Worm (Caenorhabditis elegans) whole organism, late embryonic: ENCODE data around the gene F44D12.19.

ENCODE experiments used
- F13H6.1 ChIP-seq: sonication (generic microtip); optimal IDR thresholded peaks from 2 replicates; lab custom pipeline; 2016; ENCODE audit warnings: missing genetic modification characterization, missing compliant biosample characterization
- K02D7.2 ChIP-seq: sonication (generic microtip); optimal IDR thresholded peaks from 2 replicates; lab custom pipeline; 2017; ENCODE audit warnings: mild to moderate bottlenecking, missing genetic modification characterization, missing compliant biosample characterization
- K09A11.1 ChIP-seq: sonication (generic microtip); optimal IDR thresholded peaks from 2 replicates; lab custom pipeline; 2017; ENCODE audit warnings: antibody characterized with exemption, mild to moderate bottlenecking, missing genetic modification characterization, missing compliant biosample characterization; ENCODE audit not compliant: insufficient read depth
- T23F11.4 ChIP-seq: fragments of 200-800 bp; sonication (Bioruptor generic); optimal IDR thresholded peaks from 2 replicates; lab custom pipeline; 2018; ENCODE audit warnings: mild to moderate bottlenecking, missing genetic modification characterization, missing compliant biosample characterization
- Y22D7AL.16 ChIP-seq: sonication (generic microtip); optimal IDR thresholded peaks from 2 replicates; lab custom pipeline; 2016; ENCODE audit warnings: missing genetic modification characterization, missing compliant biosample characterization
- ahr-1 ChIP-seq: sonication (generic microtip); optimal IDR thresholded peaks from 2 replicates; lab custom pipeline; 2016; ENCODE audit warnings: missing genetic modification characterization, missing compliant biosample characterization
- ama-1 ChIP-seq: fragments of 150-350 bp; optimal IDR thresholded peaks from 2 replicates; lab custom pipeline; 2014
- ceh-14 ChIP-seq: sonication (generic microtip); optimal IDR thresholded peaks from 2 replicates; lab custom pipeline; 2016; ENCODE audit warnings: missing genotype, missing genetic modification characterization, missing compliant biosample characterization
- ceh-24 ChIP-seq: sonication (generic microtip); optimal IDR thresholded peaks from 2 replicates; lab custom pipeline; 2016; ENCODE audit warnings: mild to moderate bottlenecking, missing genetic modification characterization, missing compliant biosample characterization
- ceh-31 ChIP-seq: sonication (generic microtip); optimal IDR thresholded peaks from 2 replicates; lab custom pipeline; 2016; ENCODE audit warnings: missing genetic modification characterization, missing compliant biosample characterization
- ceh-34 ChIP-seq: sonication (generic microtip); optimal IDR thresholded peaks from 2 replicates; lab custom pipeline; 2016; ENCODE audit warnings: mild to moderate bottlenecking, missing genetic modification characterization, missing compliant biosample characterization
- ceh-6 ChIP-seq: fragments of 200-800 bp; sonication (Bioruptor generic); optimal IDR thresholded peaks from 2 replicates; lab custom pipeline; 2018; ENCODE audit warnings: mild to moderate bottlenecking, missing genetic modification characterization, missing compliant biosample characterization
- dve-1 ChIP-seq: sonication (generic microtip); optimal IDR thresholded peaks from 2 replicates; lab custom pipeline; 2017; ENCODE audit warnings: antibody characterized with exemption, mild to moderate bottlenecking, missing genetic modification characterization, missing compliant biosample characterization
- elt-2 ChIP-seq: sonication (generic microtip); optimal IDR thresholded peaks from 2 replicates; lab custom pipeline; 2016; ENCODE audit warnings: missing genetic modification reagents, missing genetic modification characterization, missing compliant biosample characterization
- elt-4 ChIP-seq: sonication (generic microtip); optimal IDR thresholded peaks from 2 replicates; lab custom pipeline; 2016; ENCODE audit warnings: missing genetic modification characterization, missing compliant biosample characterization
- ets-4 ChIP-seq: sonication (generic microtip); optimal IDR thresholded peaks from 2 replicates; lab custom pipeline; 2016; ENCODE audit warnings: missing genetic modification characterization, missing compliant biosample characterization
- eyg-1 ChIP-seq: sonication (generic microtip); optimal IDR thresholded peaks from 2 replicates; lab custom pipeline; 2016; ENCODE audit warnings: missing genotype, missing genetic modification characterization, missing compliant biosample characterization
- fax-1 ChIP-seq: sonication (generic microtip); optimal IDR thresholded peaks from 2 replicates; lab custom pipeline; 2016; ENCODE audit warnings: missing genotype, missing genetic modification characterization, missing compliant biosample characterization
- fkh-10 ChIP-seq: fragments of 150-350 bp; optimal IDR thresholded peaks from 2 replicates; lab custom pipeline; 2014; ENCODE audit warnings: missing biosample characterization, missing genetic modification reagents, missing genetic modification characterization
- fkh-6 ChIP-seq: sonication (generic microtip); optimal IDR thresholded peaks from 2 replicates; lab custom pipeline; 2016; ENCODE audit warnings: missing genetic modification characterization, missing compliant biosample characterization
- hlh-13 ChIP-seq: fragments of 200-800 bp; sonication (Bioruptor generic); optimal IDR thresholded peaks from 2 replicates; lab custom pipeline; 2018; ENCODE audit warnings: mild to moderate bottlenecking, missing genetic modification characterization, missing compliant biosample characterization
- hlh-6 ChIP-seq: sonication (generic microtip); optimal IDR thresholded peaks from 2 replicates; lab custom pipeline; 2016; ENCODE audit warnings: missing genotype, missing genetic modification characterization, missing compliant biosample characterization
- hlh-8 ChIP-seq: sonication (generic microtip); optimal IDR thresholded peaks from 2 replicates; lab custom pipeline; 2016; ENCODE audit warnings: missing genotype, missing genetic modification characterization, missing compliant biosample characterization
- lim-6 ChIP-seq: sonication (generic microtip); optimal IDR thresholded peaks from 2 replicates; lab custom pipeline; 2016; ENCODE audit warnings: missing genetic modification characterization, missing compliant biosample characterization
- lin-11 ChIP-seq: fragments of 200-800 bp; sonication (Bioruptor generic); optimal IDR thresholded peaks from 2 replicates; lab custom pipeline; 2018; ENCODE audit warnings: mild to moderate bottlenecking, missing genetic modification characterization, missing compliant biosample characterization
- nhr-232 ChIP-seq: sonication (generic microtip); optimal IDR thresholded peaks from 2 replicates; lab custom pipeline; 2016; ENCODE audit warnings: missing genetic modification characterization, missing compliant biosample characterization
- pag-3 ChIP-seq: sonication (generic microtip); optimal IDR thresholded peaks from 2 replicates; lab custom pipeline; 2016; ENCODE audit warnings: missing compliant biosample characterization, missing genetic modification characterization, borderline replicate concordance
- pat-9 ChIP-seq: fragments of 200-800 bp; sonication (Bioruptor generic); optimal IDR thresholded peaks from 2 replicates; lab custom pipeline; 2018; ENCODE audit warnings: mild to moderate bottlenecking, missing genetic modification characterization, moderate library complexity, missing compliant biosample characterization
- pqm-1 ChIP-seq: sonication (generic microtip); optimal IDR thresholded peaks from 2 replicates; lab custom pipeline; 2016; ENCODE audit warnings: missing genetic modification characterization, missing compliant biosample characterization
- pros-1 ChIP-seq: fragments of 150-350 bp; optimal IDR thresholded peaks from 2 replicates; lab custom pipeline; 2014; ENCODE audit warnings: missing biosample characterization, missing genetic modification reagents, missing genetic modification characterization
- sdc-2 ChIP-seq: sonication (generic microtip); optimal IDR thresholded peaks from 2 replicates; lab custom pipeline; 2016; ENCODE audit warnings: missing genotype, missing genetic modification characterization, missing compliant biosample characterization
- tbx-2 ChIP-seq: sonication (generic microtip); optimal IDR thresholded peaks from 2 replicates; lab custom pipeline; 2016; ENCODE audit warnings: missing genetic modification characterization, missing compliant biosample characterization
- tbx-7 ChIP-seq: sonication (generic microtip); optimal IDR thresholded peaks from 2 replicates; lab custom pipeline; 2016; ENCODE audit warnings: missing genotype, missing genetic modification characterization, missing compliant biosample characterization
- ttx-3 ChIP-seq: sonication (generic microtip); optimal IDR thresholded peaks from 2 replicates; lab custom pipeline; 2016; ENCODE audit warnings: missing genetic modification reagents, missing genetic modification characterization, missing compliant biosample characterization
- unc-42 ChIP-seq: sonication (generic microtip); optimal IDR thresholded peaks from 2 replicates; lab custom pipeline; 2016; ENCODE audit warnings: missing genotype, missing genetic modification characterization, missing compliant biosample characterization
- unc-55 ChIP-seq: sonication (generic microtip); optimal IDR thresholded peaks from 2 replicates; lab custom pipeline; 2017; ENCODE audit warnings: missing biosample characterization, missing genetic modification reagents, missing genetic modification characterization
- unc-86 ChIP-seq: sonication (generic microtip); optimal IDR thresholded peaks from 2 replicates; lab custom pipeline; 2016; ENCODE audit warnings: missing genetic modification characterization, missing compliant biosample characterization
- zip-5 ChIP-seq: sonication (generic microtip); optimal IDR thresholded peaks from 2 replicates; lab custom pipeline; 2016; ENCODE audit warnings: missing genetic modification characterization, missing compliant biosample characterization

The F44D12.19 gene

DNA sequence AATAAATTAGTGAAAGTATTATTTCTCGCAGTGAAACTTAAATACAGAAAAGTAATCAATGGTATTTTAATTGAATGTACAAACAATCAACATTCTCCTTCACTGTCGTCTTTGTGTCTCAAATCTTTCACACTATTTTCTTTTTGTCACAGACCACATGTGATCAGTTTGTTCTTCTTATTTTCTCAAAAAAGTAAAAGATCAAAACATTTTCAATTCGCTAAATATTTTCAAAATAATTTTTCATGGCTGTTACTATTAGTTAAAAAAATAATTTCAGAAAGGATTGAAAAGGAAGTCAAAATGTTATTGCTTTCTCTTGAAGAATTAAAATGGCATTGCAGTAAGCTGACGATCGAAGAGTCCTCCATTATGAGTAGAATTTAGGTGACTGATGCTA, 19.4 kb downstream of the F44D12.19 start, which contains the start of gene dhs-31:
Gene dhs-31, minus strand, starts transcription at position 101 of the 400 bp plus-strand sequence.
- no peak for TF ChIP-seq lin-11 (tag; lab: Kevin White, UChicago)
- TF ChIP-seq ahr-1 (tag; lab: Kevin White, UChicago), result no peak
- TF ChIP-seq pag-3 (tag; lab: Kevin White, UChicago), result no peak
- TF ChIP-seq lim-6, result no peak
- TF ChIP-seq nhr-232 (tag; lab: Kevin White, UChicago), result no peak
- TF ChIP-seq pqm-1, result no peak
- no peak for TF ChIP-seq ceh-34 (tag; lab: Kevin White, UChicago)
- TF ChIP-seq ets-4 (tag; lab: Kevin White, UChicago), result no peak
- no peak for TF ChIP-seq tbx-7 (tag; lab: Kevin White, UChicago)
- TF ChIP-seq pros-1 (tag; lab: Kevin White, UChicago), result no peak
- no peak for TF ChIP-seq unc-42
- TF ChIP-seq, all 69 proteins: peak for 0

DNA sequence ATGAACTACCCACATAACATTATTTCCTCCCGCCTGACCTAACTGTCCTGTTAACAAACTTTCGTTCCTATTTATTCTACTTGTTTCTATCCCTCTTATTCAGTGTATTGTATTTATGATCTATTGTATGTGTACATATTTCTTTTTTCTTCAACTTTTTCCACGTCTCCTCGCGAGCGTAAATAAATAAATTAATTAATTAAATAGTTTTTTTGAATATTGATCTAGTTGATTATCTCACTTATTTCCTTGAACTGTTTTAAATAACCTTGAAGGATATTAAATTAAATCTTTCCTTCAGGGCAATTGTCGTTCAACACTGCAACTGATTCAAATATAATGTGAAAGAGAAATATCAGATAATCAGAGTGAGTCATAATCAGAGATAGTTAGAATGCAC, 21.5 kb downstream of the F44D12.19 start, which contains the start of gene frk-1:
Gene frk-1, plus strand, starts transcription at position 301 of the 400 bp plus-strand sequence.
- TF ChIP-seq dve-1 (tag; lab: Kevin White, UChicago) (no peak), ceh-34 (tag; lab: Kevin White, UChicago) (no peak), elt-4 (tag; lab: Kevin White, UChicago) (no peak), ceh-31 (tag; lab: Kevin White, UChicago) (no peak), ahr-1 (tag; lab: Kevin White, UChicago) (no peak), Y22D7AL.16 (tag; lab: Kevin White, UChicago) (no peak), K02D7.2 (tag; lab: Kevin White, UChicago) (no peak), ceh-14 (no peak), sdc-2 (tag; lab: Kevin White, UChicago) (no peak), hlh-8 (tag; lab: Kevin White, UChicago) (no peak), unc-55 (GFP tag; lab: Kevin White, UChicago) (no peak), ceh-24 (no peak), eyg-1 (no peak), tbx-2 (tag; lab: Kevin White, UChicago) (no peak), unc-86 (tag; lab: Kevin White, UChicago) (no peak)

DNA sequence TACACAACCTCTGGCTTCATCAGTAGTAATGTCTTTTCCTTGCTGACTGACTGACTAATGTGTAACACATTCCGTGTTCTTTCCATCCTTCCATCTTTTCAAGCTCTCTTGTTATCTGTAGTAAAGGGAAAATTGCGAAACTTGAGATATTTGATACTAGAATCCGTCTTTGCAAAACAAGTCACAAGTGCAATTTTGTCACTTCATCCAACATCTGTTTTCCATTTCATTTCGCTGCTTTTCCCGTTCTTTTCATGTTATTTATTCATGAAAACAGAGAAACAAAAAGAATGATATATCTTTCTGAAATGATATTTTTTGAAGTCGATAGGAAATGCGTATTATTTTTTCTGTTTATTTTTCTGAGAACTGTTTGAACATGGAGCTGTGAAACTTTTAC, 24.6 kb downstream of the F44D12.19 start:
- TF ChIP-seq ceh-6 (GFP tag; lab: Kevin White, UChicago), result no peak
- TF ChIP-seq ttx-3 (tag; lab: Kevin White, UChicago), result no peak
- TF ChIP-seq elt-4 (tag; lab: Kevin White, UChicago), result no peak
- TF ChIP-seq fax-1 (tag; lab: Kevin White, UChicago), result no peak
- no peak for TF ChIP-seq ceh-31 (tag; lab: Kevin White, UChicago)
- TF ChIP-seq T23F11.4 (GFP tag; lab: Kevin White, UChicago), result no peak
- TF ChIP-seq zip-5 (tag; lab: Kevin White, UChicago), result no peak

DNA sequence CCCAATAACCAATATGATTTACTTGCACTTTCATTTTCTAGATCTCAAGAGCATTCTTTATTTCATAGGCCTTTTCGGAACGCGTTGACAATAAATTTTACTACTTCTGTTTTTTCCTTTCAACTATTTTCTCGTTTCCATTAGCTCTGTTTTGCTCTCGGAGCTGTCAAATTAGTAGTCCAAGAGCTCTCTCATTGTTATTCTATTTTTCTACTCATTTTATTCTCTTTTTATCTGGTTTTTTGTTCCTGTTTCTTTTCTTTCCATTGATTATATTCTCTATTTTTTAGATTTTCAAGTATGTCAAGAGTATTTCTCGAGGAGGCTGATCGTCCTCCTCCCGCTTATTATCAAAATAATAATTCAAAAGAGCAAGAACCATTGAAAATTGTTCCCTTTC, 25.7 kb downstream of the F44D12.19 start, which contains the start of gene T04B2.3:
Gene T04B2.3, plus strand, starts transcription at position 301 of the 400 bp plus-strand sequence.
- TF ChIP-seq ama-1 (lab: Kevin White, UChicago) (no peak), K09A11.1 (tag; lab: Kevin White, UChicago) (no peak), fkh-10 (no peak), pat-9 (tag; lab: Kevin White, UChicago) (no peak), hlh-6 (no peak), fkh-6 (no peak), tbx-2 (tag; lab: Kevin White, UChicago) (no peak)
- TF ChIP-seq, all 69 proteins: peak for 0

DNA sequence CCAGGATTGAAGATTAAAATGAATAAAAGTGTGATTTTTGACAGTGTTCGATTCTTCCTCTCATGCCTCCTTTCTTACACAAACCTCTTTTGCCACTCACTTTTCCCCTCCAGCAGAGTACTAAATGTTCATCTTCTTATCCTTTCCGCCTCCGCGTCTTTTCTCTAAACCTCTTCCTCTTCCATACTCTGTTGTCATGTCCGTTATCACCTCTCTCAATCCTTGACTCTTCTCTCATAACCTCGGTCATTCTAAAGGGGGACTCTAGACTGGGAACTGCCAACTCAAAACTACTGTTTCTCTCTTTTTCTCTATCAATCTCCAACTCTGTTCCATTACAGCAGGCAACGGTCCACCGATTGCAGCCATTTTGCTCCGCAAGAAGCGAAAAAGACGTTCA, 26.9 kb downstream of the F44D12.19 start:
- no peak for TF ChIP-seq tbx-2 (tag; lab: Kevin White, UChicago)
- TF ChIP-seq pqm-1, result no peak
- TF ChIP-seq hlh-13 (GFP tag; lab: Kevin White, UChicago), result no peak
- TF ChIP-seq F13H6.1, result no peak
- no peak for TF ChIP-seq elt-2 (tag; lab: Kevin White, UChicago)
- no peak for TF ChIP-seq ahr-1 (tag; lab: Kevin White, UChicago)
- no peak for TF ChIP-seq dve-1 (tag; lab: Kevin White, UChicago)
- TF ChIP-seq ceh-31 (tag; lab: Kevin White, UChicago), result no peak
